Worm (Caenorhabditis elegans) whole organism, L4 larva: Measurements from ENCODE around the gene srv-15.
A peak's percentile ranks its signal among the peaks of the same experiment; 100 is the strongest.

Source experiments
- D1046.2 ChIP-seq: fragments of 200-800 bp; sonication (Bioruptor generic); IDR thresholded peaks from 2 replicates; pipeline ENCODE4 v1.3.6; 2022; ENCODE audit warnings: missing genetic modification characterization, missing compliant biosample characterization
- F49E8.2 ChIP-seq: sonication (generic microtip); optimal IDR thresholded peaks from 2 replicates; lab custom pipeline; 2016; ENCODE audit warnings: missing compliant biosample characterization, mild to moderate bottlenecking, missing genetic modification characterization, borderline replicate concordance
- T20F7.1 ChIP-seq: fragments of 200-800 bp; sonication (Bioruptor generic); optimal IDR thresholded peaks from 2 replicates; lab custom pipeline; 2018; ENCODE audit warnings: mild to moderate bottlenecking, missing genetic modification characterization, missing compliant biosample characterization
- T26A8.4 ChIP-seq: fragments of 200-800 bp; sonication (Bioruptor generic); IDR thresholded peaks from 2 replicates; pipeline ENCODE4 v1.3.6; 2022; ENCODE audit warnings: missing genetic modification characterization, missing compliant biosample characterization
- Y105C5A.15 ChIP-seq: fragments of 200-800 bp; sonication (Bioruptor generic); IDR thresholded peaks from 2 replicates; pipeline ENCODE4 v1.3.6; 2022; ENCODE audit warnings: missing genetic modification characterization, missing compliant biosample characterization
- aly-2 ChIP-seq: sonication (generic microtip); optimal IDR thresholded peaks from 2 replicates; lab custom pipeline; 2018; ENCODE audit warnings: missing biosample characterization, missing genetic modification characterization
- attf-4 ChIP-seq: sonication (generic microtip); optimal IDR thresholded peaks from 3 replicates; lab custom pipeline; 2017; ENCODE audit warnings: missing biosample characterization, missing genetic modification characterization
- ceh-28 ChIP-seq: fragments of 150-350 bp; optimal IDR thresholded peaks from 2 replicates; lab custom pipeline; 2014; ENCODE audit warnings: missing biosample characterization, missing genetic modification reagents, missing genetic modification characterization
- ceh-62 ChIP-seq: sonication (generic microtip); optimal IDR thresholded peaks from 2 replicates; lab custom pipeline; 2017; ENCODE audit warnings: missing biosample characterization, missing genetic modification characterization
- cey-2 ChIP-seq: sonication (generic microtip); optimal IDR thresholded peaks from 3 replicates; lab custom pipeline; 2017; ENCODE audit warnings: missing genetic modification characterization, mild to moderate bottlenecking, missing compliant biosample characterization, antibody characterized with exemption, borderline replicate concordance; ENCODE audit not compliant: insufficient read depth
- ctbp-1 ChIP-seq: fragments of 200-800 bp; sonication (Bioruptor generic); IDR thresholded peaks from 2 replicates; pipeline ENCODE4 v1.3.6; 2022; ENCODE audit warnings: missing genetic modification reagents, missing genetic modification characterization, missing compliant biosample characterization
- daf-12 ChIP-seq: fragments of 150-350 bp; optimal IDR thresholded peaks from 2 replicates; lab custom pipeline; 2014; ENCODE audit warnings: missing biosample characterization, missing genetic modification reagents, missing genetic modification characterization
- daf-19 ChIP-seq: fragments of 200-800 bp; sonication (Bioruptor generic); conservative IDR thresholded peaks from 2 replicates; pipeline ENCODE4 v1.3.6; 2022; ENCODE audit warnings: missing genetic modification characterization, missing compliant biosample characterization
- dmd-6 ChIP-seq: fragments of 200-800 bp; sonication (Bioruptor generic); IDR thresholded peaks from 2 replicates; pipeline ENCODE4 v1.3.6; 2022; ENCODE audit warnings: missing genetic modification reagents, missing genetic modification characterization, missing compliant biosample characterization
- dmd-8 ChIP-seq: fragments of 200-800 bp; sonication (Bioruptor generic); IDR thresholded peaks from 2 replicates; pipeline ENCODE4 v1.3.6; 2022; ENCODE audit warnings: missing genetic modification characterization, missing compliant biosample characterization
- dmd-9 ChIP-seq: fragments of 200-800 bp; sonication (Bioruptor generic); IDR thresholded peaks from 2 replicates; pipeline ENCODE4 v1.3.6; 2022; ENCODE audit warnings: missing genetic modification reagents, missing genetic modification characterization, missing compliant biosample characterization
- dpl-1 ChIP-seq: fragments of 150-350 bp; optimal IDR thresholded peaks from 2 replicates; lab custom pipeline; 2014; ENCODE audit warnings: missing biosample characterization, missing genetic modification reagents, missing genetic modification characterization
- dve-1 ChIP-seq: sonication (generic microtip); optimal IDR thresholded peaks from 2 replicates; lab custom pipeline; 2017; ENCODE audit warnings: antibody characterized with exemption, mild to moderate bottlenecking, missing genetic modification characterization, missing compliant biosample characterization; ENCODE audit not compliant: insufficient read depth
- egl-27 ChIP-seq: sonication (generic microtip); optimal IDR thresholded peaks from 3 replicates; lab custom pipeline; 2017; ENCODE audit warnings: missing biosample characterization, missing genetic modification reagents, missing genetic modification characterization
- egl-43 ChIP-seq: fragments of 200-800 bp; sonication (Bioruptor generic); IDR thresholded peaks from 2 replicates; pipeline ENCODE4 v1.3.6; 2022; ENCODE audit warnings: missing genetic modification reagents, missing genetic modification characterization, missing compliant biosample characterization
- gei-8 ChIP-seq: fragments of 200-800 bp; sonication (Bioruptor generic); optimal IDR thresholded peaks from 2 replicates; lab custom pipeline; 2018; ENCODE audit warnings: mild to moderate bottlenecking, missing genetic modification characterization, missing compliant biosample characterization
- hif-1 ChIP-seq, 2 experiments: sonication (generic microtip); optimal IDR thresholded peaks; 2 replicates each; lab custom pipeline; 2016 to 2017; ENCODE audit warnings: missing compliant biosample characterization in 2 of 2, missing genetic modification characterization in 2 of 2, missing genetic modification reagents in 2 of 2, missing genotype in 2 of 2, mild to moderate bottlenecking in 1 of 2
- hlh-11 ChIP-seq: fragments of 200-800 bp; sonication (Bioruptor generic); optimal IDR thresholded peaks from 2 replicates; lab custom pipeline; 2018; ENCODE audit warnings: mild to moderate bottlenecking, missing genetic modification characterization, missing compliant biosample characterization
- hlh-30 ChIP-seq: sonication (generic microtip); optimal IDR thresholded peaks from 2 replicates; lab custom pipeline; 2017; ENCODE audit warnings: antibody characterized with exemption, mild to moderate bottlenecking, missing genetic modification characterization, missing compliant biosample characterization; ENCODE audit not compliant: insufficient read depth
- hmg-1.1 ChIP-seq: fragments of 200-800 bp; sonication (Bioruptor generic); IDR thresholded peaks from 2 replicates; pipeline ENCODE4 v1.3.6; 2022; ENCODE audit warnings: missing genetic modification reagents, missing genetic modification characterization, missing compliant biosample characterization
- lin-13 ChIP-seq: fragments of 150-350 bp; optimal IDR thresholded peaks from 2 replicates; lab custom pipeline; 2014; ENCODE audit warnings: missing biosample characterization, missing genetic modification reagents, missing genetic modification characterization
- lin-15B ChIP-seq: fragments of 150-350 bp; sonication (generic microtip); optimal IDR thresholded peaks from 3 replicates; lab custom pipeline; 2014; ENCODE audit warnings: missing biosample characterization, missing genetic modification characterization
- lsy-2 ChIP-seq, 2 experiments: fragments of 150-350 bp in 1 of 2; sonication (generic microtip) in 1 of 2; optimal IDR thresholded peaks; 2 replicates each; lab custom pipeline; 2014 to 2017; ENCODE audit warnings: missing biosample characterization in 2 of 2, missing genetic modification characterization in 2 of 2
- madf-5 ChIP-seq, 2 experiments: fragments of 200-800 bp; sonication (Bioruptor generic); IDR thresholded peaks; 2 replicates each; pipeline ENCODE4 v1.3.6; 2022; ENCODE audit warnings: missing compliant biosample characterization in 2 of 2, missing genetic modification characterization in 2 of 2
- mes-2 ChIP-seq: sonication (generic microtip); optimal IDR thresholded peaks from 2 replicates; lab custom pipeline; 2016; ENCODE audit warnings: missing genotype, mild to moderate bottlenecking, missing genetic modification characterization, missing compliant biosample characterization; ENCODE audit not compliant: poor library complexity, severe bottlenecking
- mxl-3 ChIP-seq: fragments of 200-800 bp; sonication (Bioruptor generic); optimal IDR thresholded peaks from 2 replicates; lab custom pipeline; 2018; ENCODE audit warnings: mild to moderate bottlenecking, missing genetic modification characterization, missing compliant biosample characterization
- nhr-11 ChIP-seq: fragments of 150-350 bp; optimal IDR thresholded peaks from 2 replicates; lab custom pipeline; 2014; ENCODE audit warnings: missing biosample characterization, missing genetic modification characterization
- nhr-111 ChIP-seq: fragments of 200-800 bp; sonication (Bioruptor generic); optimal IDR thresholded peaks from 2 replicates; lab custom pipeline; 2018; ENCODE audit warnings: mild to moderate bottlenecking, missing genetic modification characterization, missing compliant biosample characterization
- nhr-237 ChIP-seq: sonication (generic microtip); optimal IDR thresholded peaks from 2 replicates; lab custom pipeline; 2017; ENCODE audit warnings: missing biosample characterization, missing genetic modification characterization
- nhr-42 ChIP-seq: fragments of 200-800 bp; sonication (Bioruptor generic); IDR thresholded peaks from 2 replicates; pipeline ENCODE4 v1.3.6; 2022; ENCODE audit warnings: missing genetic modification characterization, missing compliant biosample characterization
- pha-4 ChIP-seq, 2 experiments: fragments of 150-350 bp in 1 of 2; fragments of 200-800 bp in 1 of 2; sonication (Bioruptor generic) in 1 of 2; IDR thresholded peaks in 1 of 2; optimal IDR thresholded peaks in 1 of 2; 2 replicates each; pipeline versions ENCODE4 v1.3.6 to Lab custom; 2014 to 2022; ENCODE audit warnings: missing genetic modification characterization in 2 of 2, missing genetic modification reagents in 2 of 2, missing biosample characterization in 1 of 2, missing compliant biosample characterization in 1 of 2
- pqm-1 ChIP-seq: sonication (generic microtip); optimal IDR thresholded peaks from 2 replicates; lab custom pipeline; 2017; ENCODE audit warnings: missing biosample characterization, missing genetic modification characterization
- skn-1 ChIP-seq: fragments of 150-350 bp; optimal IDR thresholded peaks from 2 replicates; lab custom pipeline; 2014; ENCODE audit warnings: missing biosample characterization, missing genetic modification characterization
- snpc-1.2 ChIP-seq: fragments of 200-800 bp; sonication (Bioruptor generic); IDR thresholded peaks from 2 replicates; pipeline ENCODE4 v1.3.6; 2022; ENCODE audit warnings: missing genetic modification reagents, missing genetic modification characterization, missing compliant biosample characterization
- spr-1 ChIP-seq: sonication (generic microtip); optimal IDR thresholded peaks from 2 replicates; lab custom pipeline; 2016; ENCODE audit warnings: mild to moderate bottlenecking, missing genetic modification characterization, missing compliant biosample characterization
- spr-3 ChIP-seq: fragments of 200-800 bp; sonication (Bioruptor generic); optimal IDR thresholded peaks from 2 replicates; lab custom pipeline; 2018; ENCODE audit warnings: mild to moderate bottlenecking, missing genetic modification characterization, missing compliant biosample characterization
- tra-1 ChIP-seq: fragments of 200-800 bp; sonication (Bioruptor generic); IDR thresholded peaks from 2 replicates; pipeline ENCODE4 v1.3.6; 2022; ENCODE audit warnings: missing genetic modification reagents, missing genetic modification characterization, missing compliant biosample characterization
- unc-62 ChIP-seq, 3 experiments: fragments of 150-350 bp in 1 of 3; sonication (generic microtip); optimal IDR thresholded peaks in 2 of 3; peaks in 1 of 3; 1 replicate in 1 of 3; 2 replicates in 2 of 3; lab custom pipeline; 2014 to 2017; ENCODE audit warnings: missing biosample characterization in 3 of 3, missing genetic modification characterization in 3 of 3, missing genetic modification reagents in 3 of 3, missing genotype in 1 of 3
- zfp-3 ChIP-seq: fragments of 200-800 bp; sonication (Bioruptor generic); conservative IDR thresholded peaks from 2 replicates; pipeline ENCODE4 v1.3.6; 2022; ENCODE audit warnings: missing genetic modification reagents, missing genetic modification characterization, missing compliant biosample characterization
- zip-11 ChIP-seq: fragments of 200-800 bp; sonication (Bioruptor generic); IDR thresholded peaks from 2 replicates; pipeline ENCODE4 v1.3.6; 2022; ENCODE audit warnings: missing genetic modification characterization, missing compliant biosample characterization
- ztf-11 ChIP-seq: fragments of 150-350 bp; optimal IDR thresholded peaks from 2 replicates; lab custom pipeline; 2014; ENCODE audit warnings: missing biosample characterization, missing genetic modification characterization
- ztf-7 ChIP-seq: fragments of 150-350 bp; optimal IDR thresholded peaks from 2 replicates; lab custom pipeline; 2014; ENCODE audit warnings: missing biosample characterization, missing genetic modification characterization

Gene srv-15

ce11 chrIV:15931176-15931575 is 24.8 kb downstream of the srv-15 start (continued):
- TF ChIP-seq snpc-1.2 (GFP tag; lab: Robert Waterston, UW), result peak; percentile 99
- peak; percentile 37; the same call in 1 of the 2 replicates for TF ChIP-seq dmd-9 (GFP tag; lab: Robert Waterston, UW)
- peak; percentile 73 for TF ChIP-seq T26A8.4 (GFP tag; lab: Robert Waterston, UW)
- no peak for TF ChIP-seq hmg-1.1
- TF ChIP-seq daf-19 (GFP tag; lab: Robert Waterston, UW), result peak; percentile 58
- TF ChIP-seq hlh-30 (tag; lab: Kevin White, UChicago), result peak; percentile 79
- TF ChIP-seq lin-15B (tag; lab: Kevin White, UChicago), result no peak
- no peak for TF ChIP-seq nhr-11 (tag; lab: Kevin White, UChicago)
- TF ChIP-seq lin-13 (GFP tag; lab: Kevin White, UChicago), result no peak
- no peak for TF ChIP-seq T20F7.1 (GFP tag; lab: Kevin White, UChicago)
- TF ChIP-seq mxl-3 (GFP tag; lab: Kevin White, UChicago), result peak; percentile 72

ce11 chrIV:15931833-15932232 is 25.5 kb downstream of the srv-15 start:
- TF ChIP-seq hlh-11 (tag; lab: Kevin White, UChicago), result peak; percentile 21
- TF ChIP-seq Y105C5A.15 (GFP tag; lab: Robert Waterston, UW), result 0 out of 2 replicates have a peak, but pooled peaks have one; percentile 46
- no peak for TF ChIP-seq skn-1
- TF ChIP-seq zfp-3 (GFP tag; lab: Robert Waterston, UW), result 0 out of 2 replicates have a peak, but pooled peaks have one; percentile 29
- TF ChIP-seq spr-3 (GFP tag; lab: Kevin White, UChicago), result no peak
- no peak for TF ChIP-seq ceh-62 (tag; lab: Kevin White, UChicago)
- TF ChIP-seq dve-1 (tag; lab: Kevin White, UChicago), result peak; percentile 9
- TF ChIP-seq egl-43 (GFP tag; lab: Robert Waterston, UW), result peak; percentile 91
- peak; percentile 81; the same call in 1 of the 2 replicates for TF ChIP-seq pha-4 (GFP tag; IDR thresholded peaks at IDR 0.05; lab: Robert Waterston, UW)
- no peak for TF ChIP-seq pha-4 (tag; optimal IDR thresholded peaks at IDR 0.05; lab: Kevin White, UChicago)
- TF ChIP-seq daf-19 (GFP tag; lab: Robert Waterston, UW), result peak; percentile 68; the same call in 1 of the 2 replicates
- TF ChIP-seq dmd-8, result peak; percentile 79
- no peak for TF ChIP-seq ceh-28 (tag; lab: Kevin White, UChicago)
- no peak for TF ChIP-seq nhr-237 (tag; lab: Kevin White, UChicago)
- TF ChIP-seq egl-27, result no peak
- TF ChIP-seq unc-62 (GFP tag; optimal IDR thresholded peaks at IDR 0.05 in 1 of 2; lab: Kevin White, UChicago), result no peak
- TF ChIP-seq unc-62 (tag; optimal IDR thresholded peaks at IDR 0.05; lab: Kevin White, UChicago), result no peak
- TF ChIP-seq gei-8 (GFP tag; lab: Kevin White, UChicago), result peak; percentile 38
- TF ChIP-seq daf-12 (tag; lab: Kevin White, UChicago), result no peak
- no peak for TF ChIP-seq dpl-1 (GFP tag; lab: Kevin White, UChicago)
- peak; percentile 68 for TF ChIP-seq dmd-6 (GFP tag; lab: Robert Waterston, UW)
- no peak for TF ChIP-seq attf-4 (tag; lab: Kevin White, UChicago)
- TF ChIP-seq hif-1 (tag; optimal IDR thresholded peaks at IDR 0.05; lab: Kevin White, UChicago), result peak; percentile 6 to 19
- TF ChIP-seq nhr-42 (GFP tag; lab: Robert Waterston, UW), result peak; percentile 62; the same call in 1 of the 2 replicates
- no peak for TF ChIP-seq ztf-7 (tag; lab: Kevin White, UChicago)
- TF ChIP-seq cey-2 (tag; lab: Kevin White, UChicago), result no peak
- peak; percentile 76 for TF ChIP-seq F49E8.2 (tag; lab: Kevin White, UChicago)
- TF ChIP-seq nhr-111, result peak; percentile 84
- no peak for TF ChIP-seq pqm-1 (tag; lab: Kevin White, UChicago)
- TF ChIP-seq D1046.2 (GFP tag; lab: Robert Waterston, UW), result peak; percentile 71; the same call in 1 of the 2 replicates
- no peak for TF ChIP-seq ztf-11
- TF ChIP-seq mes-2, result peak; percentile 73
- TF ChIP-seq spr-1 (tag; lab: Kevin White, UChicago), result peak; percentile 63
- peak; percentile 77 for TF ChIP-seq tra-1
- TF ChIP-seq mxl-3 (GFP tag; lab: Kevin White, UChicago), result peak; percentile 52
- 0 out of 2 replicates have a peak, but pooled peaks have one; percentile 45 for TF ChIP-seq zip-11 (GFP tag; lab: Robert Waterston, UW)
- TF ChIP-seq dmd-9 (GFP tag; lab: Robert Waterston, UW), result no peak
- peak; percentile 67 for TF ChIP-seq ctbp-1
- TF ChIP-seq madf-5 (GFP tag; IDR thresholded peaks at IDR 0.05; lab: Robert Waterston, UW), result peak; percentile 71 to 84; a peak in 3 of 4 replicates
- TF ChIP-seq lsy-2 (tag; optimal IDR thresholded peaks at IDR 0.05; lab: Kevin White, UChicago), result no peak
- no peak for TF ChIP-seq aly-2 (tag; lab: Kevin White, UChicago)
